Worm (Caenorhabditis elegans) whole organism, L1 larva: ENCODE data around the gene dpff-1.

Experiments
- F16B12.6 ChIP-seq: fragments of 150-350 bp; optimal IDR thresholded peaks from 2 replicates; lab custom pipeline; 2014; ENCODE audit warnings: missing biosample characterization, missing genetic modification characterization
- aha-1 ChIP-seq: fragments of 150-350 bp; optimal IDR thresholded peaks from 2 replicates; lab custom pipeline; 2014; ENCODE audit warnings: missing biosample characterization, missing genetic modification characterization
- aly-2 ChIP-seq: fragments of 150-350 bp; optimal IDR thresholded peaks from 2 replicates; lab custom pipeline; 2014; ENCODE audit warnings: missing biosample characterization, missing genetic modification characterization
- ama-1 ChIP-seq: fragments of 150-350 bp; optimal IDR thresholded peaks from 2 replicates; lab custom pipeline; 2014
- blmp-1 ChIP-seq: fragments of 150-350 bp; optimal IDR thresholded peaks from 2 replicates; lab custom pipeline; 2014; ENCODE audit warnings: missing biosample characterization, missing genetic modification characterization
- ceh-8 ChIP-seq: fragments of 200-800 bp; sonication (Bioruptor generic); optimal IDR thresholded peaks from 2 replicates; lab custom pipeline; 2018; ENCODE audit warnings: mild to moderate bottlenecking, missing genetic modification characterization, moderate library complexity, missing compliant biosample characterization
- dpl-1 ChIP-seq, 3 experiments: fragments of 150-350 bp in 2 of 3; sonication (generic microtip) in 1 of 3; optimal IDR thresholded peaks; 2 replicates each; lab custom pipeline; 2014 to 2017; ENCODE audit warnings: missing biosample characterization in 3 of 3, missing genetic modification characterization in 3 of 3, missing genetic modification reagents in 3 of 3
- dsc-1 ChIP-seq: sonication (generic microtip); optimal IDR thresholded peaks from 2 replicates; lab custom pipeline; 2016; ENCODE audit warnings: mild to moderate bottlenecking, missing genetic modification characterization, missing compliant biosample characterization
- efl-1 ChIP-seq, 4 experiments: fragments of 150-350 bp; optimal IDR thresholded peaks in 3 of 4; peaks in 1 of 4; 1 replicate in 1 of 4; 2 replicates in 3 of 4; lab custom pipeline; 2014; ENCODE audit warnings: missing biosample characterization in 2 of 4, missing genetic modification characterization in 2 of 4, missing genetic modification reagents in 2 of 4
- egl-13 ChIP-seq: sonication (generic microtip); optimal IDR thresholded peaks from 2 replicates; lab custom pipeline; 2016; ENCODE audit warnings: missing genotype, missing genetic modification reagents, missing genetic modification characterization, missing compliant biosample characterization
- egl-27 ChIP-seq, 2 experiments: fragments of 150-350 bp in 1 of 2; sonication (generic microtip); optimal IDR thresholded peaks; 3 replicates each; lab custom pipeline; 2017 to 2018; ENCODE audit warnings: missing biosample characterization in 2 of 2, missing genetic modification characterization in 2 of 2, missing genetic modification reagents in 2 of 2
- elt-3 ChIP-seq, 6 experiments: fragments of 150-350 bp in 1 of 6; sonication (generic microtip); optimal IDR thresholded peaks; 2 replicates each; lab custom pipeline; 2017 to 2018; ENCODE audit warnings: missing biosample characterization in 6 of 6, missing genetic modification characterization in 6 of 6, inconsistent platforms in 1 of 6
- fkh-10 ChIP-seq: sonication (generic microtip); optimal IDR thresholded peaks from 2 replicates; lab custom pipeline; 2017; ENCODE audit warnings: missing biosample characterization, missing genetic modification reagents, missing genetic modification characterization
- fos-1 ChIP-seq: fragments of 150-350 bp; optimal IDR thresholded peaks from 2 replicates; lab custom pipeline; 2014; ENCODE audit warnings: missing biosample characterization, missing genetic modification characterization
- grh-1 ChIP-seq: fragments of 200-800 bp; sonication (Bioruptor generic); IDR thresholded peaks from 2 replicates; pipeline ENCODE4 v1.3.6; 2022; ENCODE audit warnings: missing genetic modification reagents, missing genetic modification characterization, missing compliant biosample characterization
- irx-1 ChIP-seq: sonication (generic microtip); optimal IDR thresholded peaks from 2 replicates; lab custom pipeline; 2016; ENCODE audit warnings: missing genetic modification characterization, missing compliant biosample characterization
- jun-1 ChIP-seq: fragments of 150-350 bp; optimal IDR thresholded peaks from 2 replicates; lab custom pipeline; 2014; ENCODE audit warnings: missing biosample characterization, missing genetic modification reagents, missing genetic modification characterization
- lin-13 ChIP-seq: fragments of 150-350 bp; optimal IDR thresholded peaks from 2 replicates; lab custom pipeline; 2014; ENCODE audit warnings: missing biosample characterization, missing genetic modification reagents, missing genetic modification characterization
- lin-14 ChIP-seq: fragments of 200-800 bp; sonication (Bioruptor generic); optimal IDR thresholded peaks from 2 replicates; lab custom pipeline; 2018; ENCODE audit warnings: mild to moderate bottlenecking, missing genetic modification characterization, moderate library complexity, missing compliant biosample characterization
- lin-35 ChIP-seq, 2 experiments: fragments of 150-350 bp; optimal IDR thresholded peaks; 2 replicates each; lab custom pipeline; 2014; ENCODE audit warnings: missing biosample characterization in 2 of 2, missing genetic modification characterization in 2 of 2, missing genetic modification reagents in 2 of 2
- lir-3 ChIP-seq: sonication (generic microtip); optimal IDR thresholded peaks from 2 replicates; lab custom pipeline; 2016; ENCODE audit warnings: mild to moderate bottlenecking, missing genetic modification characterization, moderate library complexity, missing compliant biosample characterization; ENCODE audit not compliant: poor library complexity
- lsy-2 ChIP-seq, 2 experiments: fragments of 150-350 bp; optimal IDR thresholded peaks; 2 replicates each; lab custom pipeline; 2014; ENCODE audit warnings: missing biosample characterization in 2 of 2, missing genetic modification characterization in 2 of 2
- mdl-1 ChIP-seq, 2 experiments: fragments of 150-350 bp; optimal IDR thresholded peaks; 2 replicates each; lab custom pipeline; 2014 to 2017; ENCODE audit warnings: missing biosample characterization in 2 of 2, missing genetic modification characterization in 2 of 2, inconsistent platforms in 1 of 2
- mef-2 ChIP-seq: fragments of 150-350 bp; optimal IDR thresholded peaks from 2 replicates; lab custom pipeline; 2014; ENCODE audit warnings: missing biosample characterization, missing genetic modification characterization
- nhr-11 ChIP-seq: fragments of 150-350 bp; optimal IDR thresholded peaks from 2 replicates; lab custom pipeline; 2014; ENCODE audit warnings: missing biosample characterization, missing genetic modification characterization
- nhr-12 ChIP-seq: sonication (generic microtip); optimal IDR thresholded peaks from 2 replicates; lab custom pipeline; 2017; ENCODE audit warnings: missing biosample characterization, missing genetic modification characterization
- nhr-19 ChIP-seq: fragments of 200-800 bp; sonication (Bioruptor generic); conservative IDR thresholded peaks from 2 replicates; pipeline ENCODE4 v1.3.6; 2022; ENCODE audit warnings: missing genetic modification characterization, missing compliant biosample characterization
- nhr-20 ChIP-seq: sonication (generic microtip); optimal IDR thresholded peaks from 2 replicates; lab custom pipeline; 2016; ENCODE audit warnings: mild to moderate bottlenecking, missing genetic modification characterization, missing compliant biosample characterization
- nhr-237 ChIP-seq: fragments of 150-350 bp; optimal IDR thresholded peaks from 2 replicates; lab custom pipeline; 2014; ENCODE audit warnings: missing biosample characterization, missing genetic modification characterization
- nhr-47 ChIP-seq: sonication (generic microtip); optimal IDR thresholded peaks from 2 replicates; lab custom pipeline; 2016; ENCODE audit warnings: mild to moderate bottlenecking, missing genetic modification characterization, moderate library complexity, missing compliant biosample characterization
- nhr-71 ChIP-seq: sonication (generic microtip); optimal IDR thresholded peaks from 2 replicates; lab custom pipeline; 2016; ENCODE audit warnings: mild to moderate bottlenecking, missing genetic modification characterization, moderate library complexity, missing compliant biosample characterization
- nhr-84 ChIP-seq: sonication (generic microtip); optimal IDR thresholded peaks from 2 replicates; lab custom pipeline; 2017; ENCODE audit warnings: missing biosample characterization, missing genetic modification characterization
- nhr-85 ChIP-seq: sonication (generic microtip); peaks from one replicate; lab custom pipeline; 2016; ENCODE audit warnings: missing genetic modification characterization, inconsistent platforms, missing compliant biosample characterization
- nhr-90 ChIP-seq: sonication (generic microtip); optimal IDR thresholded peaks from 2 replicates; lab custom pipeline; 2016; ENCODE audit warnings: mild to moderate bottlenecking, missing genetic modification characterization, missing compliant biosample characterization; ENCODE audit not compliant: poor library complexity
- pax-3 ChIP-seq: fragments of 200-800 bp; sonication (Bioruptor generic); optimal IDR thresholded peaks from 2 replicates; lab custom pipeline; 2018; ENCODE audit warnings: mild to moderate bottlenecking, missing genetic modification characterization, moderate library complexity, missing compliant biosample characterization
- rnt-1 ChIP-seq: sonication (generic microtip); optimal IDR thresholded peaks from 2 replicates; lab custom pipeline; 2016; ENCODE audit warnings: mild to moderate bottlenecking, missing genetic modification characterization, moderate library complexity, missing compliant biosample characterization
- skn-1 ChIP-seq: fragments of 150-350 bp; optimal IDR thresholded peaks from 2 replicates; lab custom pipeline; 2014; ENCODE audit warnings: missing biosample characterization, missing genetic modification characterization
- snpc-4 ChIP-seq: fragments of 150-350 bp; optimal IDR thresholded peaks from 2 replicates; lab custom pipeline; 2014; ENCODE audit warnings: missing biosample characterization, missing genetic modification characterization
- sup-37 ChIP-seq: fragments of 200-800 bp; sonication (Bioruptor generic); optimal IDR thresholded peaks from 2 replicates; lab custom pipeline; 2018; ENCODE audit warnings: mild to moderate bottlenecking, missing genetic modification characterization, missing compliant biosample characterization
- swsn-7 ChIP-seq: sonication (generic microtip); optimal IDR thresholded peaks from 2 replicates; lab custom pipeline; 2016; ENCODE audit warnings: missing genetic modification characterization, missing compliant biosample characterization
- tbx-2 ChIP-seq: sonication (generic microtip); optimal IDR thresholded peaks from 2 replicates; lab custom pipeline; 2016; ENCODE audit warnings: missing genetic modification characterization, missing compliant biosample characterization
- unc-130 ChIP-seq: fragments of 150-350 bp; optimal IDR thresholded peaks from 2 replicates; lab custom pipeline; 2017; ENCODE audit warnings: missing biosample characterization, missing genetic modification characterization, inconsistent platforms
- unc-30 ChIP-seq: sonication (generic microtip); optimal IDR thresholded peaks from 2 replicates; lab custom pipeline; 2017; ENCODE audit warnings: missing biosample characterization, missing genetic modification characterization
- unc-86 ChIP-seq: sonication (generic microtip); optimal IDR thresholded peaks from 2 replicates; lab custom pipeline; 2016; ENCODE audit warnings: missing genetic modification characterization, missing compliant biosample characterization
- vab-15 ChIP-seq: sonication (generic microtip); optimal IDR thresholded peaks from 2 replicates; lab custom pipeline; 2017; ENCODE audit warnings: missing genotype, mild to moderate bottlenecking, missing genetic modification characterization, missing compliant biosample characterization
- xbp-1 ChIP-seq: sonication (generic microtip); optimal IDR thresholded peaks from 2 replicates; lab custom pipeline; 2016; ENCODE audit warnings: missing genetic modification characterization, missing compliant biosample characterization
- zag-1 ChIP-seq: fragments of 150-350 bp; optimal IDR thresholded peaks from 2 replicates; lab custom pipeline; 2014; ENCODE audit warnings: missing biosample characterization, missing genetic modification characterization
- zip-4 ChIP-seq: fragments of 200-800 bp; sonication (Bioruptor generic); optimal IDR thresholded peaks from 2 replicates; lab custom pipeline; 2018; ENCODE audit warnings: mild to moderate bottlenecking, missing genetic modification characterization, moderate library complexity, missing compliant biosample characterization
- ztf-11 ChIP-seq, 2 experiments: sonication (generic microtip); optimal IDR thresholded peaks; 2 replicates each; lab custom pipeline; 2016 to 2017; ENCODE audit warnings: missing genetic modification characterization in 2 of 2, missing biosample characterization in 1 of 2, missing compliant biosample characterization in 1 of 2
- ztf-4 ChIP-seq: fragments of 150-350 bp; optimal IDR thresholded peaks from 2 replicates; lab custom pipeline; 2014; ENCODE audit warnings: missing biosample characterization, missing genetic modification characterization

The dpff-1 gene

DNA sequence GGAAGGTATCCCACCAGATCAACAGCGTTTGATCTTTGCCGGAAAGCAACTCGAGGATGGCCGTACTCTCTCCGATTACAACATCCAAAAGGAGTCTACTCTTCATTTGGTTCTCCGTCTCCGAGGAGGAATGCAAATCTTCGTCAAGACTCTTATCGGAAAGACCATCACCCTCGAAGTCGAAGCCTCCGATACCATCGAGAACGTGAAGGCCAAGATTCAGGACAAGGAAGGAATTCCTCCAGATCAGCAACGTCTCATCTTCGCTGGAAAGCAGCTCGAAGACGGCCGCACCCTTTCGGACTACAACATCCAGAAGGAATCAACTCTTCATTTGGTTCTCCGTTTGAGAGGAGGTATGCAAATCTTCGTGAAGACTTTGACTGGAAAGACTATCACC, 36.0 kb upstream of the dpff-1 start:
- peak; percentile 63 for TF ChIP-seq nhr-85
- no peak for TF ChIP-seq vab-15 (tag; lab: Kevin White, UChicago)
- TF ChIP-seq nhr-90, result no peak
- TF ChIP-seq lin-14, result peak; percentile 5

DNA sequence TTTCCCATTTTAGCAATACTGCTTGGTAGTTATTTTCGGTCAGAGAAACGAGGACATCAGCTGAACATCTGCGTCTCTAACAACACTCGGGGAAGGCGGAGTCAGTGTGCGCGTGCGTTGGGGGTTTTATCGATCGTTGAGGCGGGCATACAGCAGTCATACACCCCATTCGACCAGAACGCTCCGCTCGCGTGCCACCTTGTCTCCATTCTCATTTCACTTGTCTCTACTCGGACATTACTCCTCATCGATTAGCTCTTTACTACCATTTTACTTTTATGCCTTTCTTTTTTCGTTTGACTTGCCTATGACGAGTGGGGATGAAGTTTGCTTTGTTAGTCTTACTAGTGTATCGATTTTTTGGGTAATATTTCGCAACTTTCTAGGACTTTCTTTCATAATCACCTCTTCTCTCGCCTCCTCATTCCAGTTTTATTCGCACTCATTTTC, 34.4 kb upstream of the dpff-1 start:
- peak; percentile 21 for TF ChIP-seq irx-1
- TF ChIP-seq nhr-12 (tag; lab: Kevin White, UChicago), result no peak
- peak; percentile 49 for TF ChIP-seq xbp-1
- TF ChIP-seq grh-1 (GFP tag; lab: Robert Waterston, UW), result no peak
- TF ChIP-seq ama-1, result peak; percentile 94
- peak; percentile 84 for TF ChIP-seq lin-14
- peak; percentile 87 for TF ChIP-seq unc-130 (tag; lab: Kevin White, UChicago)
- peak; percentile 46 for TF ChIP-seq snpc-4 (tag; lab: Kevin White, UChicago)
- TF ChIP-seq ztf-11 (tag; optimal IDR thresholded peaks at IDR 0.05; lab: Kevin White, UChicago), result peak in 1 of 2 experiments; percentile 38
- TF ChIP-seq tbx-2 (tag; lab: Kevin White, UChicago), result peak; percentile 35
- no peak for TF ChIP-seq vab-15 (tag; lab: Kevin White, UChicago)
- TF ChIP-seq egl-27 (tag; optimal IDR thresholded peaks at IDR 0.05; lab: Kevin White, UChicago), result no peak
- peak in 1 of 2 experiments; percentile 94 for TF ChIP-seq mdl-1 (tag; optimal IDR thresholded peaks at IDR 0.05; lab: Kevin White, UChicago)
- peak; percentile 59 for TF ChIP-seq nhr-20
- peak; percentile 14 for TF ChIP-seq nhr-237 (tag; lab: Kevin White, UChicago)
- no peak for TF ChIP-seq pax-3
- peak; percentile 49 for TF ChIP-seq nhr-47
- TF ChIP-seq nhr-71, result peak; percentile 71
- peak; percentile 39 for TF ChIP-seq mef-2 (tag; lab: Kevin White, UChicago)
- no peak for TF ChIP-seq nhr-84 (tag; lab: Kevin White, UChicago)
- peak; percentile 27 for TF ChIP-seq ztf-4 (tag; lab: Kevin White, UChicago)
- TF ChIP-seq nhr-11, result no peak
- TF ChIP-seq nhr-85, result peak; percentile 75
- peak; percentile 37 for TF ChIP-seq rnt-1 (tag; lab: Kevin White, UChicago)
- TF ChIP-seq zag-1 (tag; lab: Kevin White, UChicago), result no peak
- peak; percentile 24 for TF ChIP-seq F16B12.6 (tag; lab: Kevin White, UChicago)
- peak; percentile 36 for TF ChIP-seq blmp-1 (tag; lab: Kevin White, UChicago)
- TF ChIP-seq egl-13, result no peak
- TF ChIP-seq lsy-2 (tag; optimal IDR thresholded peaks at IDR 0.05; lab: Kevin White, UChicago), result peak; percentile 37 to 69
- TF ChIP-seq fos-1 (tag; lab: Kevin White, UChicago), result peak; percentile 19
- no peak for TF ChIP-seq sup-37
- TF ChIP-seq unc-86 (tag; lab: Kevin White, UChicago), result peak; percentile 29
- peak; percentile 45 for TF ChIP-seq lir-3 (tag; lab: Kevin White, UChicago)
- peak; percentile 1 to 33 (median 24) for TF ChIP-seq dpl-1 (GFP tag; optimal IDR thresholded peaks at IDR 0.05; lab: Kevin White, UChicago)
- peak; percentile 48 to 75 for TF ChIP-seq lin-35 (GFP tag; optimal IDR thresholded peaks at IDR 0.05; lab: Kevin White, UChicago)
- peak; percentile 24 for TF ChIP-seq dsc-1 (tag; lab: Kevin White, UChicago)
- peak; percentile 52 for TF ChIP-seq swsn-7 (tag; lab: Kevin White, UChicago)
- peak; percentile 55 for TF ChIP-seq nhr-19 (GFP tag; lab: Robert Waterston, UW)
- TF ChIP-seq zip-4, result peak; percentile 56
- TF ChIP-seq skn-1, result peak; percentile 29
- TF ChIP-seq lin-13 (GFP tag; lab: Kevin White, UChicago), result peak; percentile 60
- peak; percentile 68 for TF ChIP-seq aly-2 (tag; lab: Kevin White, UChicago)
- TF ChIP-seq unc-30 (tag; lab: Kevin White, UChicago), result no peak
- peak in 1 of 6 experiments; percentile 7 for TF ChIP-seq elt-3 (tag; optimal IDR thresholded peaks at IDR 0.05; lab: Kevin White, UChicago)
- peak; percentile 26 to 29 for TF ChIP-seq efl-1 (optimal IDR thresholded peaks at IDR 0.05; lab: Kevin White, UChicago)
- peak in 1 of 2 experiments; percentile 78 for TF ChIP-seq efl-1 (GFP tag; optimal IDR thresholded peaks at IDR 0.05 in 1 of 2; lab: Kevin White, UChicago)
- TF ChIP-seq ceh-8 (GFP tag; lab: Kevin White, UChicago), result peak; percentile 15
- peak; percentile 68 for TF ChIP-seq jun-1 (tag; lab: Kevin White, UChicago)
- no peak for TF ChIP-seq fkh-10 (GFP tag; lab: Kevin White, UChicago)
- TF ChIP-seq aha-1, result no peak
